Fruit fly (Drosophila melanogaster) whole organism, embryonic: ENCODE data around the gene MESR3.

Source experiments
- Asciz ChIP-seq: fragments of 200-800 bp; sonication (Bioruptor generic); optimal IDR thresholded peaks from 2 replicates; lab custom pipeline; 2017; ENCODE audit warnings: missing biosample characterization, mild to moderate bottlenecking, missing genetic modification characterization, missing genetic modification reagents
- CG10366 ChIP-seq: fragments of 200-800 bp; sonication (Bioruptor generic); IDR thresholded peaks from 2 replicates; pipeline ENCODE4 v1.3.6; 2022; ENCODE audit warnings: missing biosample characterization, missing genetic modification characterization
- CG10462 ChIP-seq: fragments of 200-800 bp; sonication (Bioruptor generic); optimal IDR thresholded peaks from 2 replicates; lab custom pipeline; 2016; ENCODE audit warnings: missing biosample characterization, missing genetic modification characterization
- CG10543 ChIP-seq: fragments of 200-800 bp; sonication (Bioruptor generic); optimal IDR thresholded peaks from 3 replicates; lab custom pipeline; 2017; ENCODE audit warnings: missing biosample characterization, mild to moderate bottlenecking, missing genetic modification characterization, moderate library complexity
- CG12071 ChIP-seq: fragments of 200-800 bp; sonication (Bioruptor generic); optimal IDR thresholded peaks from 3 replicates; lab custom pipeline; 2018; ENCODE audit warnings: missing biosample characterization, mild to moderate bottlenecking, missing genetic modification characterization
- CG12104 ChIP-seq: fragments of 200-800 bp; sonication (Bioruptor generic); optimal IDR thresholded peaks from 3 replicates; lab custom pipeline; 2016; ENCODE audit warnings: missing biosample characterization, missing genetic modification characterization
- CG13424 ChIP-seq: fragments of 200-800 bp; sonication (Bioruptor generic); optimal IDR thresholded peaks from 2 replicates; lab custom pipeline; 2019; ENCODE audit warnings: missing biosample characterization, mild to moderate bottlenecking, missing genetic modification characterization, moderate library complexity
- CG14050 ChIP-seq: fragments of 200-800 bp; sonication (Bioruptor generic); IDR thresholded peaks from 3 replicates; pipeline ENCODE4 v1.3.6; 2022; ENCODE audit warnings: missing biosample characterization, missing genetic modification characterization
- CG14710 ChIP-seq: fragments of 200-800 bp; sonication (Bioruptor generic); optimal IDR thresholded peaks from 3 replicates; lab custom pipeline; 2019; ENCODE audit warnings: missing biosample characterization, mild to moderate bottlenecking, missing genetic modification characterization, moderate library complexity
- CG15601 ChIP-seq: fragments of 200-800 bp; sonication (Bioruptor generic); optimal IDR thresholded peaks from 3 replicates; lab custom pipeline; 2019; ENCODE audit warnings: missing biosample characterization, mild to moderate bottlenecking, missing genetic modification characterization, moderate library complexity
- CG16779 ChIP-seq: fragments of 200-800 bp; sonication (Bioruptor generic); IDR thresholded peaks from 2 replicates; pipeline ENCODE4 v1.3.6; 2022; ENCODE audit warnings: missing biosample characterization, missing genetic modification characterization
- CG16815 ChIP-seq: fragments of 200-800 bp; sonication (Bioruptor generic); optimal IDR thresholded peaks from 3 replicates; lab custom pipeline; 2017; ENCODE audit warnings: missing biosample characterization, mild to moderate bottlenecking, missing genetic modification characterization
- CG17385 ChIP-seq: fragments of 200-800 bp; sonication (Bioruptor generic); optimal IDR thresholded peaks from 3 replicates; lab custom pipeline; 2018; ENCODE audit warnings: missing biosample characterization, mild to moderate bottlenecking, missing genetic modification characterization
- CG2202 ChIP-seq: fragments of 200-800 bp; sonication (Bioruptor generic); optimal IDR thresholded peaks from 2 replicates; lab custom pipeline; 2018; ENCODE audit warnings: missing biosample characterization, mild to moderate bottlenecking, missing genetic modification characterization
- CG30431 ChIP-seq: fragments of 200-800 bp; sonication (Bioruptor generic); optimal IDR thresholded peaks from 2 replicates; lab custom pipeline; 2017; ENCODE audit warnings: missing biosample characterization, missing genetic modification characterization
- CG3281 ChIP-seq: fragments of 200-800 bp; sonication (Bioruptor generic); optimal IDR thresholded peaks from 3 replicates; lab custom pipeline; 2017; ENCODE audit warnings: missing biosample characterization, mild to moderate bottlenecking, missing genetic modification characterization
- CG4360 ChIP-seq: fragments of 200-800 bp; sonication (Bioruptor generic); IDR thresholded peaks from 2 replicates; pipeline ENCODE4 v1.3.6; 2022; ENCODE audit warnings: missing biosample characterization, missing genetic modification characterization
- CG5180 ChIP-seq: fragments of 200-800 bp; sonication (Bioruptor generic); optimal IDR thresholded peaks from 3 replicates; lab custom pipeline; 2017; ENCODE audit warnings: missing biosample characterization, missing genetic modification characterization, mild to moderate bottlenecking, moderate library complexity, missing genetic modification reagents
- CG7357 ChIP-seq: fragments of 200-800 bp; sonication (Bioruptor generic); IDR thresholded peaks from 3 replicates; pipeline ENCODE4 v1.3.6; 2022; ENCODE audit warnings: missing biosample characterization, missing genetic modification characterization
- CG9609 ChIP-seq: fragments of 200-800 bp; sonication (Bioruptor generic); optimal IDR thresholded peaks from 3 replicates; lab custom pipeline; 2016; ENCODE audit warnings: missing biosample characterization, missing genetic modification characterization
- CoRest ChIP-seq: fragments of 200-800 bp; sonication (Bioruptor generic); optimal IDR thresholded peaks from 3 replicates; lab custom pipeline; 2018; ENCODE audit warnings: missing biosample characterization, mild to moderate bottlenecking, missing genetic modification characterization, moderate library complexity
- D ChIP-seq, 2 experiments: fragments of 200-800 bp in 1 of 2; fragments of >200 bp in 1 of 2; sonication (Bioruptor generic) in 1 of 2; optimal IDR thresholded peaks; 2 replicates in 1 of 2; 3 replicates in 1 of 2; lab custom pipeline; 2017; ENCODE audit warnings: mild to moderate bottlenecking in 1 of 2, missing biosample characterization in 1 of 2, missing genetic modification characterization in 1 of 2, missing genetic modification reagents in 1 of 2
- HLH4C ChIP-seq: fragments of 200-800 bp; sonication (Bioruptor generic); IDR thresholded peaks from 3 replicates; pipeline ENCODE4 v1.3.6; 2022; ENCODE audit warnings: missing biosample characterization, missing genetic modification characterization; ENCODE audit not compliant: partially characterized antibody
- Hr3 ChIP-seq: fragments of 200-800 bp; sonication (Bioruptor generic); optimal IDR thresholded peaks from 3 replicates; lab custom pipeline; 2016; ENCODE audit warnings: missing biosample characterization, missing genetic modification characterization
- Hr78 ChIP-seq, 2 experiments: fragments of 200-800 bp in 1 of 2; fragments of >200 bp in 1 of 2; sonication (Bioruptor generic) in 1 of 2; optimal IDR thresholded peaks; 2 replicates each; lab custom pipeline; 2017 to 2019; ENCODE audit warnings: missing biosample characterization in 2 of 2, missing genetic modification characterization in 2 of 2, mild to moderate bottlenecking in 1 of 2, moderate library complexity in 1 of 2
- Mes4 ChIP-seq: fragments of 200-800 bp; sonication (Bioruptor generic); optimal IDR thresholded peaks from 2 replicates; lab custom pipeline; 2016; ENCODE audit warnings: missing biosample characterization, missing genetic modification characterization
- Oaz ChIP-seq: fragments of 200-800 bp; sonication (Bioruptor generic); IDR thresholded peaks from 2 replicates; pipeline ENCODE4 v1.3.6; 2022; ENCODE audit warnings: missing biosample characterization, missing genetic modification characterization
- Taf1 ChIP-seq: fragments of 200-800 bp; sonication (Bioruptor generic); IDR thresholded peaks from 2 replicates; pipeline ENCODE4 v1.3.6; 2022; ENCODE audit warnings: missing biosample characterization, missing genetic modification characterization
- Xbp1 ChIP-seq: fragments of 200-800 bp; sonication (Bioruptor generic); optimal IDR thresholded peaks from 3 replicates; lab custom pipeline; 2016; ENCODE audit warnings: missing biosample characterization, mild to moderate bottlenecking, missing genetic modification characterization
- abd-A ChIP-seq: fragments of 200-800 bp; sonication (Bioruptor generic); optimal IDR thresholded peaks from 3 replicates; lab custom pipeline; 2019; ENCODE audit warnings: missing biosample characterization, mild to moderate bottlenecking, missing genetic modification characterization, moderate library complexity
- aop ChIP-seq: fragments of 200-800 bp; sonication (Bioruptor generic); IDR thresholded peaks from 2 replicates; pipeline ENCODE4 v1.3.6; 2022; ENCODE audit warnings: missing biosample characterization, missing genetic modification characterization
- bab2 ChIP-seq: fragments of 200-800 bp; sonication (Bioruptor generic); optimal IDR thresholded peaks from 2 replicates; lab custom pipeline; 2016; ENCODE audit warnings: missing biosample characterization, missing genetic modification characterization
- btn ChIP-seq: fragments of 200-800 bp; sonication (Bioruptor generic); optimal IDR thresholded peaks from 2 replicates; lab custom pipeline; 2016; ENCODE audit warnings: missing biosample characterization, missing genetic modification characterization
- chif ChIP-seq, 2 experiments: fragments of 200-800 bp; sonication (Bioruptor generic); optimal IDR thresholded peaks; 3 replicates each; lab custom pipeline; 2016; ENCODE audit warnings: missing biosample characterization in 2 of 2, missing genetic modification characterization in 2 of 2
- crol ChIP-seq: fragments of 200-800 bp; sonication (Bioruptor generic); IDR thresholded peaks from 2 replicates; pipeline ENCODE4 v1.3.6; 2022; ENCODE audit warnings: missing biosample characterization, missing genetic modification characterization
- crp ChIP-seq, 2 experiments: fragments of 200-800 bp; sonication (Bioruptor generic); optimal IDR thresholded peaks; 2 replicates in 1 of 2; 3 replicates in 1 of 2; lab custom pipeline; 2017; ENCODE audit warnings: missing biosample characterization in 2 of 2, missing genetic modification characterization in 2 of 2, mild to moderate bottlenecking in 1 of 2, moderate library complexity in 1 of 2
- danr ChIP-seq: fragments of 200-800 bp; sonication (Bioruptor generic); IDR thresholded peaks from 2 replicates; pipeline ENCODE4 v1.3.6; 2022; ENCODE audit warnings: missing biosample characterization, missing genetic modification characterization
- dysf ChIP-seq: fragments of 200-800 bp; sonication (Bioruptor generic); IDR thresholded peaks from 3 replicates; pipeline ENCODE4 v1.3.6; 2022; ENCODE audit warnings: missing biosample characterization, missing genetic modification characterization
- esg ChIP-seq: fragments of 200-800 bp; sonication (Bioruptor generic); conservative IDR thresholded peaks from 2 replicates; pipeline ENCODE4 v1.3.6; 2022; ENCODE audit warnings: missing biosample characterization, missing genetic modification characterization
- ewg ChIP-seq: fragments of 200-800 bp; sonication (Bioruptor generic); optimal IDR thresholded peaks from 3 replicates; lab custom pipeline; 2017; ENCODE audit warnings: mild to moderate bottlenecking, missing biosample characterization, missing genetic modification reagents, missing genetic modification characterization
- fru ChIP-seq: fragments of >200 bp; optimal IDR thresholded peaks from 2 replicates; lab custom pipeline; 2017
- kay ChIP-seq: fragments of 200-800 bp; sonication (Bioruptor generic); optimal IDR thresholded peaks from 2 replicates; lab custom pipeline; 2016; ENCODE audit warnings: missing biosample characterization, missing genetic modification characterization
- lab ChIP-seq: fragments of 200-800 bp; sonication (Bioruptor generic); optimal IDR thresholded peaks from 3 replicates; lab custom pipeline; 2017; ENCODE audit warnings: missing biosample characterization, missing genetic modification characterization, mild to moderate bottlenecking, moderate library complexity, missing genetic modification reagents
- nom ChIP-seq: fragments of 200-800 bp; sonication (Bioruptor generic); optimal IDR thresholded peaks from 2 replicates; lab custom pipeline; 2017; ENCODE audit warnings: missing biosample characterization, missing genetic modification characterization, mild to moderate bottlenecking, moderate library complexity, missing genetic modification reagents
- pnt ChIP-seq: fragments of 200-800 bp; sonication (Bioruptor generic); optimal IDR thresholded peaks from 3 replicates; lab custom pipeline; 2016; ENCODE audit warnings: missing biosample characterization, missing genetic modification characterization
- pros ChIP-seq: fragments of 200-800 bp; sonication (Bioruptor generic); optimal IDR thresholded peaks from 3 replicates; lab custom pipeline; 2019; ENCODE audit warnings: missing biosample characterization, mild to moderate bottlenecking, missing genetic modification characterization, moderate library complexity
- slou ChIP-seq: fragments of 200-800 bp; sonication (Bioruptor generic); optimal IDR thresholded peaks from 3 replicates; lab custom pipeline; 2016; ENCODE audit warnings: missing biosample characterization, missing genetic modification characterization
- twi ChIP-seq: fragments of 200-800 bp; optimal IDR thresholded peaks from 2 replicates; lab custom pipeline; 2019; ENCODE audit warnings: missing biosample characterization, mild to moderate bottlenecking, missing genetic modification characterization, moderate library complexity
- wor ChIP-seq: fragments of 200-800 bp; sonication (Bioruptor generic); IDR thresholded peaks from 2 replicates; pipeline ENCODE4 v1.3.6; 2022; ENCODE audit warnings: missing biosample characterization, missing genetic modification characterization
- zen ChIP-seq: fragments of 200-800 bp; sonication (Bioruptor generic); optimal IDR thresholded peaks from 3 replicates; lab custom pipeline; 2018; ENCODE audit warnings: missing biosample characterization, mild to moderate bottlenecking, missing genetic modification characterization, moderate library complexity

MESR3 gene

dm6 chr2L:18604986-18605385, 12.1 kb upstream of the MESR3 start, which contains the start of gene CG10413 (continued):
- TF ChIP-seq CG10462: peak; percentile 96
- TF ChIP-seq bab2 (GFP tag; lab: Kevin White, UChicago): peak; percentile 98
- peak; percentile 97 for TF ChIP-seq CG12071 (GFP tag; lab: Kevin White, UChicago)
- peak; percentile 97 for TF ChIP-seq esg (GFP tag; lab: Robert Waterston, UW)
- TF ChIP-seq crp (GFP tag; optimal IDR thresholded peaks at IDR 0.05; lab: Kevin White, UChicago): peak; percentile 43 to 79
- TF ChIP-seq CG3281 (GFP tag; lab: Kevin White, UChicago): peak; percentile 98
- peak; percentile 95 for TF ChIP-seq nom
- peak; percentile 99 for TF ChIP-seq CoRest (tag; lab: Kevin White, UChicago)
- TF ChIP-seq abd-A: no peak
- peak; percentile 98 for TF ChIP-seq CG9609
- peak; percentile 99 for TF ChIP-seq dysf (GFP tag; lab: Robert Waterston, UW)
- TF ChIP-seq CG2202: peak; percentile 98
- TF ChIP-seq Asciz (GFP tag; lab: Kevin White, UChicago): peak; percentile 93
- peak; percentile 95 for TF ChIP-seq kay (GFP tag; lab: Kevin White, UChicago)
- peak; percentile 96 for TF ChIP-seq danr (GFP tag; lab: Robert Waterston, UW)
- TF ChIP-seq aop: peak; percentile 82
- no peak for TF ChIP-seq fru (lab: Kevin White, UChicago)
- peak; percentile 97 for TF ChIP-seq CG16815 (GFP tag; lab: Kevin White, UChicago)
- peak; percentile 96 for TF ChIP-seq CG17385 (GFP tag; lab: Kevin White, UChicago)
- peak; percentile 95 for TF ChIP-seq Mes4
- peak; percentile 94 for TF ChIP-seq CG7357
- peak; percentile 94 for TF ChIP-seq ewg
- TF ChIP-seq Hr78 (GFP tag; optimal IDR thresholded peaks at IDR 0.05; lab: Kevin White, UChicago): peak in 1 of 2 experiments; percentile 90
- peak; percentile 97 for TF ChIP-seq pnt
- TF ChIP-seq Hr3 (GFP tag; lab: Kevin White, UChicago): peak; percentile 98
- peak; percentile 96 for TF ChIP-seq twi (tag; lab: Kevin White, UChicago)
- peak; percentile 90 for TF ChIP-seq CG5180 (GFP tag; lab: Kevin White, UChicago)
- TF ChIP-seq CG14710 (tag; lab: Kevin White, UChicago): peak; percentile 97
- TF ChIP-seq pros: peak; percentile 80
- TF ChIP-seq Oaz: peak; percentile 95
- peak; percentile 96 for TF ChIP-seq CG14050 (GFP tag; lab: Robert Waterston, UW)
- TF ChIP-seq CG16779 (GFP tag; lab: Robert Waterston, UW): peak; percentile 95
- TF ChIP-seq CG13424 (tag; lab: Kevin White, UChicago): peak; percentile 99
- TF ChIP-seq CG10366 (GFP tag; lab: Robert Waterston, UW): peak; percentile 97
- TF ChIP-seq zen (tag; lab: Kevin White, UChicago): peak; percentile 98
- TF ChIP-seq Taf1 (GFP tag; lab: Robert Waterston, UW): peak; percentile 97
- peak; percentile 99 for TF ChIP-seq lab (GFP tag; lab: Kevin White, UChicago)
- peak; percentile 99 for TF ChIP-seq CG10543
- TF ChIP-seq chif (GFP tag; optimal IDR thresholded peaks at IDR 0.05; lab: Kevin White, UChicago): peak; percentile 97 to 98
- peak; percentile 94 for TF ChIP-seq slou (GFP tag; lab: Kevin White, UChicago)
- TF ChIP-seq Xbp1: peak; percentile 99
- TF ChIP-seq wor (GFP tag; lab: Robert Waterston, UW): peak; percentile 90
- peak; percentile 67 for TF ChIP-seq crol (GFP tag; lab: Robert Waterston, UW)
- peak; percentile 96 for TF ChIP-seq CG30431 (GFP tag; lab: Kevin White, UChicago)
- peak; percentile 47 for TF ChIP-seq CG4360 (GFP tag; lab: Robert Waterston, UW)
- TF ChIP-seq HLH4C (GFP tag; lab: Robert Waterston, UW): no peak
- no peak for TF ChIP-seq D (optimal IDR thresholded peaks at IDR 0.05; lab: Kevin White, UChicago)
- TF ChIP-seq D (GFP tag; optimal IDR thresholded peaks at IDR 0.05; lab: Kevin White, UChicago): peak; percentile 94
- peak; percentile 96 for TF ChIP-seq CG12104 (GFP tag; lab: Kevin White, UChicago)
- TF ChIP-seq btn (GFP tag; lab: Kevin White, UChicago): peak; percentile 92
- peak; percentile 95 for TF ChIP-seq CG15601 (tag; lab: Kevin White, UChicago)
